Fruit fly (Drosophila melanogaster): ENCODE measurements around the gene Mst87F.
A peak's percentile ranks its signal among the peaks of the same experiment; 100 is the strongest.

Gene Mst87F

DNA sequence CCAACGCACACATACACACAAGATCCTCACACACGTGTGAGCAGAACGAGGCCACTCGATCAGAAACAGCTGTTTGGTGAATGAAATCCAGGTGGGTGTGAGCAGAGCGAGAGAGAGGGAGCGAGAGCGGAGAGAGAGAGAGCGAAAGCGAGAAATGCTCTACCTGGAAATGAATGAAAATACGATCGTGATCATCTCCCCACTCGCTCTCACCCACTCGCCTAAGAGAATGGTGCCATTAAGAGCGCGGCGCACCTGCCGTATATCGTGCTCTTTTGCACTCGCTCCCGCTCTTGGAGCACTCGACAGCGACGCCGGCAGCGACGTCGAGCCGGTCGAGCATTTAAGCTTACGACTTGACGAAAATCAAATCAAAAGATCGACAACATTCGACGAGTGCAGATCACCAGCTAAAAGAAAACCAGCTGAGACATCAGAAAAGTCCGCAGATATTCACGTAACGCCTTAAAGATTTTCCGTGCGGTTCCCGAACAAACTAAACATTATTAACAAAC is 15.0 kb downstream of the Mst87F start, which contains the start of the genes tal-1A, tal-2A, tal-3A and tal-AA (continued):
- no peak for TF ChIP-seq dm (GFP tag; optimal IDR thresholded peaks at IDR 0.05)
- TF ChIP-seq Stat92E (GFP tag; optimal IDR thresholded peaks at IDR 0.05): peak in 1 of 3 experiments; percentile 57
- TF ChIP-seq Antp (GFP tag; optimal IDR thresholded peaks at IDR 0.05): peak; percentile 15
- TF ChIP-seq CG10274 (GFP tag; optimal IDR thresholded peaks at IDR 0.05): no peak
- no peak for TF ChIP-seq maf-S (GFP tag; optimal IDR thresholded peaks at IDR 0.05)
- TF ChIP-seq CG16779 (GFP tag; IDR thresholded peaks at IDR 0.05): no peak
- TF ChIP-seq unc-4 (GFP tag; IDR thresholded peaks at IDR 0.05; ENCODE audit: partially characterized antibody): 0 out of 2 replicates have a peak, but pooled peaks have one; percentile 30
- TF ChIP-seq phol (tag; optimal IDR thresholded peaks at IDR 0.05): no peak
- TF ChIP-seq bsh (GFP tag; optimal IDR thresholded peaks at IDR 0.05): no peak
- TF ChIP-seq kah (GFP tag; optimal IDR thresholded peaks at IDR 0.05): peak; percentile 45
- peak; percentile 48; the same call in 1 of the 2 replicates for TF ChIP-seq sob (GFP tag; IDR thresholded peaks at IDR 0.05)
- no peak for TF ChIP-seq pita (GFP tag; optimal IDR thresholded peaks at IDR 0.05)
- TF ChIP-seq CG12769 (tag; optimal IDR thresholded peaks at IDR 0.05): peak; percentile 52
- TF ChIP-seq CG10431 (GFP tag; optimal IDR thresholded peaks at IDR 0.05): peak; percentile 41
- peak; percentile 59; the same call in 1 of the 2 replicates for TF ChIP-seq bowl (GFP tag; IDR thresholded peaks at IDR 0.05)
- peak; percentile 41 for TF ChIP-seq lab (GFP tag; optimal IDR thresholded peaks at IDR 0.05)
- peak; percentile 99 for TF ChIP-seq yki (optimal IDR thresholded peaks at IDR 0.05)
- TF ChIP-seq cwo (GFP tag; optimal IDR thresholded peaks at IDR 0.05): peak; percentile 49
- TF ChIP-seq tap (tag; optimal IDR thresholded peaks at IDR 0.05): no peak
- peak; percentile 87 for TF ChIP-seq Jarid2 (GFP tag; optimal IDR thresholded peaks at IDR 0.05)
- TF ChIP-seq lbe (GFP tag; optimal IDR thresholded peaks at IDR 0.05): peak; percentile 87
- TF ChIP-seq sr (GFP tag; IDR thresholded peaks at IDR 0.05): peak; percentile 75; the same call in 2 of the 3 replicates
- 0 out of 2 replicates have a peak, but pooled peaks have one; percentile 22 for TF ChIP-seq CG2129 (GFP tag; IDR thresholded peaks at IDR 0.05; ENCODE audit: partially characterized antibody)
- TF ChIP-seq fru (optimal IDR thresholded peaks at IDR 0.05): no peak
- 0 out of 3 replicates have a peak, but pooled peaks have one; percentile 43 for TF ChIP-seq Dbx (GFP tag; IDR thresholded peaks at IDR 0.05)
- TF ChIP-seq crp (GFP tag; optimal IDR thresholded peaks at IDR 0.05): peak in 1 of 2 experiments; percentile 73
- TF ChIP-seq danr (GFP tag; IDR thresholded peaks at IDR 0.05): no peak
- peak; percentile 90 for TF ChIP-seq Adf1 (GFP tag; IDR thresholded peaks at IDR 0.05)
- no peak for TF ChIP-seq scrt (GFP tag; optimal IDR thresholded peaks at IDR 0.05)
- peak; percentile 26 for TF ChIP-seq oc (tag; optimal IDR thresholded peaks at IDR 0.05)
- TF ChIP-seq mirr (GFP tag; optimal IDR thresholded peaks at IDR 0.05): peak; percentile 47
- peak; percentile 39 for TF ChIP-seq Deaf1 (tag; optimal IDR thresholded peaks at IDR 0.05)
- TF ChIP-seq sens (GFP tag): peak; percentile 83
- TF ChIP-seq Vsx1 (GFP tag; optimal IDR thresholded peaks at IDR 0.05): peak; percentile 30
- no peak for TF ChIP-seq CG6654 (GFP tag; optimal IDR thresholded peaks at IDR 0.05)
- peak; percentile 23 for TF ChIP-seq ftz-f1 (GFP tag; optimal IDR thresholded peaks at IDR 0.05)
- peak; percentile 19; the same call in 1 of the 2 replicates for TF ChIP-seq E2f2 (GFP tag; IDR thresholded peaks at IDR 0.05)
- peak; percentile 49 for TF ChIP-seq CG3847 (GFP tag; IDR thresholded peaks at IDR 0.05)
- peak; percentile 45 for TF ChIP-seq Xrp1 (GFP tag; IDR thresholded peaks at IDR 0.05)
- TF ChIP-seq dysf (GFP tag; IDR thresholded peaks at IDR 0.05): no peak
- TF ChIP-seq tll (GFP tag; optimal IDR thresholded peaks at IDR 0.05): no peak
- TF ChIP-seq abd-A (tag; optimal IDR thresholded peaks at IDR 0.05): peak; percentile 21
- TF ChIP-seq Kr (GFP tag; optimal IDR thresholded peaks at IDR 0.05): no peak
- TF ChIP-seq Ets65A (GFP tag): peak; percentile 44
- TF ChIP-seq nom (GFP tag; optimal IDR thresholded peaks at IDR 0.05): peak; percentile 55
- TF ChIP-seq pho (GFP tag; optimal IDR thresholded peaks at IDR 0.05): no peak
- no peak for TF ChIP-seq CG15011 (GFP tag; optimal IDR thresholded peaks at IDR 0.05)
- TF ChIP-seq gcm (GFP tag; optimal IDR thresholded peaks at IDR 0.05): peak; percentile 7
- peak; percentile 38 for TF ChIP-seq Blimp-1 (GFP tag; optimal IDR thresholded peaks at IDR 0.05)
